Worm (Caenorhabditis elegans): ENCODE data around the gene ech-4.

ech-4 gene

ce11 chrII:10798429-10798893 is 22.4 kb upstream of the ech-4 start, which contains the start of gene npp-19:
Gene npp-19, minus strand, starts transcription at chrII:10798479.
- TF ChIP-seq hlh-30 (tag; optimal IDR thresholded peaks at IDR 0.05; ENCODE audit: insufficient read depth) (peak; percentile 16), hlh-6 (tag; optimal IDR thresholded peaks at IDR 0.05) (no peak), sox-4 (tag; optimal IDR thresholded peaks at IDR 0.05) (no peak), elt-2 (tag; optimal IDR thresholded peaks at IDR 0.05) (peak; percentile 32), sox-2 (GFP tag; IDR thresholded peaks at IDR 0.05) (no peak), pqm-1 (tag; optimal IDR thresholded peaks at IDR 0.05) (no peak), K09A11.1 (tag; optimal IDR thresholded peaks at IDR 0.05; ENCODE audit: insufficient read depth) (peak; percentile 37), unc-3 (GFP tag; conservative IDR thresholded peaks at IDR 0.05) (no peak), unc-3 (tag; optimal IDR thresholded peaks at IDR 0.05) (no peak), ceh-24 (tag; optimal IDR thresholded peaks at IDR 0.05) (no peak), tbx-2 (tag; optimal IDR thresholded peaks at IDR 0.05) (peak; percentile 34), ceh-30 (tag; optimal IDR thresholded peaks at IDR 0.05) (peak; percentile 27), gmeb-2 (tag; optimal IDR thresholded peaks at IDR 0.05) (no peak), C08G9.2 (tag; optimal IDR thresholded peaks at IDR 0.05) (no peak), npax-4 (tag; optimal IDR thresholded peaks at IDR 0.05) (no peak), rnt-1 (tag; optimal IDR thresholded peaks at IDR 0.05) (peak; percentile 20), unc-86 (tag; optimal IDR thresholded peaks at IDR 0.05) (no peak), tbx-7 (tag; optimal IDR thresholded peaks at IDR 0.05) (no peak), dmd-4 (tag; optimal IDR thresholded peaks at IDR 0.05; ENCODE audit: borderline replicate concordance) (no peak), nfya-1 (tag; optimal IDR thresholded peaks at IDR 0.05) (peak; percentile 35), K02D7.2 (tag; optimal IDR thresholded peaks at IDR 0.05) (no peak), hlh-15 (tag; optimal IDR thresholded peaks at IDR 0.05) (no peak), ets-4 (tag; optimal IDR thresholded peaks at IDR 0.05) (no peak), pat-9 (tag; optimal IDR thresholded peaks at IDR 0.05) (peak; percentile 11), hlh-8 (tag; optimal IDR thresholded peaks at IDR 0.05) (no peak), hlh-13 (GFP tag; optimal IDR thresholded peaks at IDR 0.05) (no peak)

ce11 chrII:10800209-10800608 is 20.6 kb upstream of the ech-4 start:
- TF ChIP-seq rnt-1 (tag; optimal IDR thresholded peaks at IDR 0.05) (no peak), unc-42 (tag; optimal IDR thresholded peaks at IDR 0.05) (peak; percentile 27), ceh-14 (tag; optimal IDR thresholded peaks at IDR 0.05) (peak; percentile 10)

ce11 chrII:10804442-10804841 is 16.4 kb upstream of the ech-4 start:
- TF ChIP-seq unc-42 (tag; optimal IDR thresholded peaks at IDR 0.05) (peak; percentile 8), nhr-11 (tag; optimal IDR thresholded peaks at IDR 0.05) (no peak), lim-6 (tag; optimal IDR thresholded peaks at IDR 0.05) (peak; percentile 61), ceh-14 (tag; optimal IDR thresholded peaks at IDR 0.05) (peak; percentile 14)

- no peak for TF ChIP-seq gmeb-2 (tag; optimal IDR thresholded peaks at IDR 0.05)
- TF ChIP-seq nfya-1 (tag; optimal IDR thresholded peaks at IDR 0.05): peak; percentile 83
Observed at ce11 chrII:10804907-10805306, 15.9 kb upstream of the ech-4 start.

- no peak for TF ChIP-seq ets-4 (tag; optimal IDR thresholded peaks at IDR 0.05)
- TF ChIP-seq pax-1 (tag; optimal IDR thresholded peaks at IDR 0.05): no peak
- TF ChIP-seq rnt-1 (tag; optimal IDR thresholded peaks at IDR 0.05): no peak
- TF ChIP-seq syd-9 (tag; optimal IDR thresholded peaks at IDR 0.05): no peak
- no peak for TF ChIP-seq mec-3 (tag; optimal IDR thresholded peaks at IDR 0.05; ENCODE audit: borderline replicate concordance)
- TF ChIP-seq fkh-10 (GFP tag; optimal IDR thresholded peaks at IDR 0.05): no peak
- TF ChIP-seq ceh-2 (tag; optimal IDR thresholded peaks at IDR 0.05): no peak
- TF ChIP-seq tbx-7 (tag; optimal IDR thresholded peaks at IDR 0.05): no peak
Observed at ce11 chrII:10805437-10805836, 15.4 kb upstream of the ech-4 start, which contains the start of gene ceh-62. Gene ceh-62, plus strand, starts transcription at chrII:10805737.

All from whole organism, late embryonic.